Fruit fly (Drosophila melanogaster) whole organism, prepupa: Measurements from ENCODE around the gene CG7289.

Experiments used
- CG11902 ChIP-seq: fragments of 200-800 bp; sonication (Bioruptor generic); optimal IDR thresholded peaks from 3 replicates; lab custom pipeline; 2016; ENCODE audit warnings: missing biosample characterization, missing genetic modification characterization
- CG15336 ChIP-seq: fragments of 200-800 bp; sonication (Bioruptor generic); IDR thresholded peaks from 2 replicates; pipeline ENCODE4 v1.3.6; 2022; ENCODE audit warnings: missing biosample characterization, missing genetic modification characterization
- CG1621 ChIP-seq: fragments of 200-800 bp; sonication (Bioruptor generic); optimal IDR thresholded peaks from 3 replicates; lab custom pipeline; 2018; ENCODE audit warnings: missing biosample characterization, mild to moderate bottlenecking, missing genetic modification characterization
- CG16779 ChIP-seq: fragments of 200-800 bp; sonication (Bioruptor generic); optimal IDR thresholded peaks from 3 replicates; lab custom pipeline; 2017; ENCODE audit warnings: missing biosample characterization, mild to moderate bottlenecking, missing genetic modification characterization
- CG3032 ChIP-seq: fragments of 200-800 bp; optimal IDR thresholded peaks from 2 replicates; lab custom pipeline; 2019; ENCODE audit warnings: missing biosample characterization, mild to moderate bottlenecking, missing genetic modification characterization, moderate library complexity
- CG31627 ChIP-seq: fragments of 200-800 bp; sonication (Bioruptor generic); optimal IDR thresholded peaks from 3 replicates; lab custom pipeline; 2016; ENCODE audit warnings: missing biosample characterization, missing genetic modification characterization
- CG32006 ChIP-seq: fragments of 200-800 bp; sonication (Bioruptor generic); optimal IDR thresholded peaks from 3 replicates; lab custom pipeline; 2017; ENCODE audit warnings: missing biosample characterization, mild to moderate bottlenecking, missing genetic modification characterization
- CG3919 ChIP-seq: fragments of 200-800 bp; sonication (Bioruptor generic); optimal IDR thresholded peaks from 3 replicates; lab custom pipeline; 2016; ENCODE audit warnings: missing biosample characterization, missing genetic modification characterization
- CG6276 ChIP-seq: fragments of 200-800 bp; sonication (Bioruptor generic); optimal IDR thresholded peaks from 2 replicates; lab custom pipeline; 2017; ENCODE audit warnings: missing biosample characterization, mild to moderate bottlenecking, missing genetic modification characterization
- CG6808 ChIP-seq: fragments of 200-800 bp; sonication (Bioruptor generic); optimal IDR thresholded peaks from 3 replicates; lab custom pipeline; 2017; ENCODE audit warnings: missing biosample characterization, missing genetic modification characterization, mild to moderate bottlenecking, moderate library complexity, missing genetic modification reagents
- CG6854 ChIP-seq: fragments of 200-800 bp; sonication (Bioruptor generic); optimal IDR thresholded peaks from 2 replicates; lab custom pipeline; 2017; ENCODE audit warnings: missing biosample characterization, mild to moderate bottlenecking, missing genetic modification characterization
- CG7368 ChIP-seq: fragments of 200-800 bp; sonication (Bioruptor generic); optimal IDR thresholded peaks from 3 replicates; lab custom pipeline; 2016; ENCODE audit warnings: missing biosample characterization, missing genetic modification characterization
- CG8119 ChIP-seq: fragments of 200-800 bp; sonication (Bioruptor generic); IDR thresholded peaks from 3 replicates; pipeline ENCODE4 v1.3.6; 2022; ENCODE audit warnings: missing biosample characterization, missing genetic modification characterization
- CG8319 ChIP-seq: fragments of 200-800 bp; sonication (Bioruptor generic); optimal IDR thresholded peaks from 3 replicates; lab custom pipeline; 2016; ENCODE audit warnings: missing biosample characterization, missing genetic modification characterization
- Eip75B ChIP-seq: fragments of 200-800 bp; sonication (Bioruptor generic); optimal IDR thresholded peaks from 3 replicates; lab custom pipeline; 2016; ENCODE audit warnings: missing biosample characterization, missing genetic modification characterization
- Eip78C ChIP-seq: fragments of 200-800 bp; sonication (Bioruptor generic); peaks from one replicate; lab custom pipeline; 2016; ENCODE audit warnings: missing biosample characterization, missing genetic modification characterization
- Eip93F ChIP-seq: fragments of 200-800 bp; sonication (Bioruptor generic); optimal IDR thresholded peaks from 2 replicates; lab custom pipeline; 2016; ENCODE audit warnings: missing biosample characterization, mild to moderate bottlenecking, missing genetic modification characterization
- Gug ChIP-seq: fragments of 200-800 bp; sonication (Bioruptor generic); IDR thresholded peaks from 2 replicates; pipeline ENCODE4 v1.3.6; 2022; ENCODE audit warnings: missing biosample characterization, missing genetic modification characterization
- Hr38 ChIP-seq: sonication (Bioruptor generic); optimal IDR thresholded peaks from 2 replicates; lab custom pipeline; 2016; ENCODE audit warnings: missing biosample characterization, missing genetic modification characterization
- OdsH ChIP-seq: fragments of 200-800 bp; sonication (Bioruptor generic); optimal IDR thresholded peaks from 3 replicates; lab custom pipeline; 2016; ENCODE audit warnings: missing biosample characterization, missing genetic modification characterization
- Sox14 ChIP-seq: fragments of 200-800 bp; sonication (Bioruptor generic); optimal IDR thresholded peaks from 3 replicates; lab custom pipeline; 2016; ENCODE audit warnings: missing biosample characterization, missing genetic modification characterization
- achi ChIP-seq: fragments of 200-800 bp; sonication (Bioruptor generic); optimal IDR thresholded peaks from 3 replicates; lab custom pipeline; 2016; ENCODE audit warnings: missing biosample characterization, missing genetic modification characterization
- acj6 ChIP-seq: fragments of 200-800 bp; sonication (Bioruptor generic); optimal IDR thresholded peaks from 3 replicates; lab custom pipeline; 2016; ENCODE audit warnings: missing biosample characterization, missing genetic modification characterization
- cyc ChIP-seq: fragments of 200-800 bp; sonication (Bioruptor generic); optimal IDR thresholded peaks from 3 replicates; lab custom pipeline; 2016; ENCODE audit warnings: missing biosample characterization, missing genetic modification characterization
- dac ChIP-seq: fragments of 200-800 bp; sonication (Bioruptor generic); optimal IDR thresholded peaks from 2 replicates; lab custom pipeline; 2017; ENCODE audit warnings: missing biosample characterization, mild to moderate bottlenecking, missing genetic modification characterization
- dsx ChIP-seq: fragments of 200-800 bp; optimal IDR thresholded peaks from 3 replicates; lab custom pipeline; 2019; ENCODE audit warnings: missing biosample characterization, mild to moderate bottlenecking, missing genetic modification characterization, moderate library complexity; ENCODE audit not compliant: poor library complexity, severe bottlenecking
- fd59A ChIP-seq: fragments of 200-800 bp; sonication (Bioruptor generic); optimal IDR thresholded peaks from 2 replicates; lab custom pipeline; 2017; ENCODE audit warnings: missing biosample characterization, mild to moderate bottlenecking, missing genetic modification characterization, missing genetic modification reagents
- fkh ChIP-seq: fragments of 200-800 bp; sonication (Bioruptor generic); optimal IDR thresholded peaks from 3 replicates; lab custom pipeline; 2017; ENCODE audit warnings: missing biosample characterization, mild to moderate bottlenecking, missing genetic modification characterization, moderate library complexity
- net ChIP-seq: fragments of 200-800 bp; sonication (Bioruptor generic); optimal IDR thresholded peaks from 3 replicates; lab custom pipeline; 2016; ENCODE audit warnings: missing biosample characterization, missing genetic modification characterization
- svp ChIP-seq: fragments of 200-800 bp; sonication (Bioruptor generic); peaks from one replicate; lab custom pipeline; 2016; ENCODE audit warnings: missing biosample characterization, missing genetic modification characterization
- vri ChIP-seq: fragments of 200-800 bp; sonication (Bioruptor generic); optimal IDR thresholded peaks from 3 replicates; lab custom pipeline; 2016; ENCODE audit warnings: missing biosample characterization, mild to moderate bottlenecking, missing genetic modification characterization

Gene CG7289

dm6 chr2L:2008114-2008513 lies 26.1 kb downstream of the CG7289 start, which contains the start of gene Nplp4:
Nplp4 (plus strand) TSS chr2L:2008414.
- TF ChIP-seq CG16779 (tag; lab: Kevin White, UChicago): no peak
- TF ChIP-seq dsx (GFP tag; lab: Kevin White, UChicago): no peak
- TF ChIP-seq Eip75B: no peak
- no peak for TF ChIP-seq CG1621 (tag; lab: Kevin White, UChicago)
- no peak for TF ChIP-seq CG3919 (GFP tag; lab: Kevin White, UChicago)
- TF ChIP-seq Hr38 (GFP tag; lab: Kevin White, UChicago): no peak
- no peak for TF ChIP-seq svp (GFP tag; lab: Kevin White, UChicago)
- no peak for TF ChIP-seq CG7368 (GFP tag; lab: Kevin White, UChicago)
- TF ChIP-seq CG8319 (GFP tag; lab: Kevin White, UChicago): no peak
- TF ChIP-seq fkh (GFP tag; lab: Kevin White, UChicago): no peak
- no peak for TF ChIP-seq CG32006 (GFP tag; lab: Kevin White, UChicago)
- no peak for TF ChIP-seq fd59A (GFP tag; lab: Kevin White, UChicago)
- no peak for TF ChIP-seq net (GFP tag; lab: Kevin White, UChicago)
- TF ChIP-seq Eip78C (GFP tag; lab: Kevin White, UChicago): no peak
- no peak for TF ChIP-seq Gug
- no peak for TF ChIP-seq CG31627 (GFP tag; lab: Kevin White, UChicago)

DNA sequence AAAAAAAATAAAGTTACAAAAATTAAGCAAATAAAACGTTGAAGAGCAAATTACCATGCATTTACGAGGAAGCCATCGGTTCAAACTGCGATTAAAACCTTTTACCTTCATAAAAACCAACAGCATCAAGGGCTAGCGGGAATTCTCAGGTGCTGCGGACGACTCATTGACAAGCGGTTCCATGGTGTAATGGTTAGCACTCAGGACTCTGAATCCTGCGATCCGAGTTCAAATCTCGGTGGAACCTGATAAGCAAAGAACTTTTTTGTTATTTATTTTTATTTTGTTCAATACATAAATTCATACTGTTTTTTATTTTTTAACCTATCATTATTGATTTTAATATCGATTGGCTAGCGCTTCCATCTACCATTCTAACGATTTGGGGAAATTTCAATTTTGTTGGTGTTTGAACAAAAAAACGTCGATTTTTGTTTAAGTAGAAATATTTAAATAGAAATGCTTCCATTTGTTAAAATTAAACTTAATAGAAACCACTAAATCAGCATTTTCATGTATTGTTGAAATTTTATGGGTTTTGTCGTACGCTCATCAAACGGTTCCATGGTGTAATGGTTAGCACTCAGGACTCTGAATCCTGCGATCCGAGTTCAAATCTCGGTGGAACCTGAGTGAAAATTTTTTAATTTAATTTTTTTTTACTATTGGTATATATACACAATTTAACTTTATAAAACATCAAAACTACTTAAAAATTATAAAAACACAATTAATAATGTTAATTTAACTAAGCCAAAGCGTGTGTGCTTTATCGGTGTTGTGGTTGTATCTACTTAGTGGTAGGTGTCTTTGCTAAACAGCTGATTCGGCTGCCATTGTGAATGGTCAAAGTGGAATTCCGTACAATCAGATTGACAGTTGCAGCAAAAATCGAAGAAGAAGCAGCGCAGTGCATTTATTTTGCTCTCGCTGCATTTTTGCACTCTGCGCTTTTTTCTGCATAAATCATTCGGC lies 27.2 kb downstream of the CG7289 start, which contains the start of gene CG4238:
Gene CG4238 (plus strand): TSS at position 880 of the 975 bp plus-strand sequence.
- no peak for TF ChIP-seq OdsH (GFP tag; lab: Kevin White, UChicago)
- TF ChIP-seq CG1621 (tag; lab: Kevin White, UChicago): peak; percentile 100
- peak; percentile 97 for TF ChIP-seq achi (GFP tag; lab: Kevin White, UChicago)
- TF ChIP-seq CG15336 (GFP tag; lab: Robert Waterston, UW): peak; percentile 9; the same call in 1 of the 2 replicates
- TF ChIP-seq CG6808 (GFP tag; lab: Kevin White, UChicago): peak; percentile 6
- TF ChIP-seq Sox14 (GFP tag; lab: Kevin White, UChicago): peak; percentile 5
- peak; percentile 58 for TF ChIP-seq dsx (GFP tag; lab: Kevin White, UChicago)
- TF ChIP-seq acj6: no peak
- TF ChIP-seq svp (GFP tag; lab: Kevin White, UChicago): peak; percentile 64
- no peak for TF ChIP-seq CG6276 (GFP tag; lab: Kevin White, UChicago)
- no peak for TF ChIP-seq Hr38 (GFP tag; lab: Kevin White, UChicago)
- peak; percentile 6 for TF ChIP-seq Eip93F (GFP tag; lab: Kevin White, UChicago)
- TF ChIP-seq CG11902: no peak

DNA sequence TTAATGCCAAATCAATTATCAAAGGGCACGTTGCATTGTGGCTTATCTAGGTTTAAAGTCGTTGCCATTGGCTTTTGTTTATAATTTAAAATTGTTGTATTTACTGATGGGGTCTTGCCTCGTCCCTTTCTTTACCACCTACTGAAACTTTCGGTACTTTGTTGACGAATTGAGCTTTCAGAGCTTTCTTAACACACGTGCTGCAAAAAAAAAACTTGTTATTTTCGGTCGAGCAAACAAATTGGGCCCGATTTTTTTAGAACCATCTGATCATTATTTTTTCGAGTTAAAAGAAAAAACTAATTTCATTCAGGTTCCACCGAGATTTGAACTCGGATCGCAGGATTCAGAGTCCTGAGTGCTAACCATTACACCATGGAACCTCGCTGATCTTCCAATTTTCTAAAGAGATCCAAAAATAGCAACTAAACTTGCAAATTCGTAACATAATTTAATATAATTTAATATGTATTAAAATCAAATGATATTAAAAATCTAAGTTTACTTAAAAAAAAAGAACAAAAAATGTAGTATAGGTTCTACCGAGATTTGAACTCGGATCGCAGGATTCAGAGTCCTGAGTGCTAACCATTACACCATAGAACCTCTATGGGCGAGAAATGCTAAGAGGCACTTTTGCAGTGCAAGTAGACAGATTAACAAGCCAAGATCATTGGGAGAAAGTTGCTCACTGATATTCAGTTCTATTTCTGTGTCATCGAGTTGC lies 28.5 kb downstream of the CG7289 start:
- TF ChIP-seq dac (GFP tag; lab: Kevin White, UChicago) (no peak), Gug (no peak), Eip78C (GFP tag; lab: Kevin White, UChicago) (peak; percentile 72), Eip93F (GFP tag; lab: Kevin White, UChicago) (peak; percentile 29), CG6808 (GFP tag; lab: Kevin White, UChicago) (no peak), CG3032 (tag; lab: Kevin White, UChicago) (no peak), dsx (GFP tag; lab: Kevin White, UChicago) (peak; percentile 54), CG1621 (tag; lab: Kevin White, UChicago) (no peak), cyc (GFP tag; lab: Kevin White, UChicago) (no peak), CG8119 (GFP tag; lab: Robert Waterston, UW) (no peak), vri (peak; percentile 1), CG15336 (GFP tag; lab: Robert Waterston, UW) (0 out of 2 replicates have a peak, but pooled peaks have one; percentile 10), CG7368 (GFP tag; lab: Kevin White, UChicago) (no peak), svp (GFP tag; lab: Kevin White, UChicago) (peak; percentile 78), CG6854 (GFP tag; lab: Kevin White, UChicago) (peak; percentile 16), fkh (GFP tag; lab: Kevin White, UChicago) (peak; percentile 37)
